Worm (Caenorhabditis elegans) whole organism, mixed stage, embryonic: ENCODE measurements around the gene R13H4.5.

Experiments
- M03D4.4 ChIP-seq: sonication (generic microtip); optimal IDR thresholded peaks from 2 replicates; lab custom pipeline; 2017; ENCODE audit warnings: mild to moderate bottlenecking, missing genetic modification characterization, missing compliant biosample characterization
- bed-3 ChIP-seq: fragments of 200-800 bp; sonication (Bioruptor generic); optimal IDR thresholded peaks from 3 replicates; lab custom pipeline; 2018; ENCODE audit warnings: mild to moderate bottlenecking, missing genetic modification characterization, moderate library complexity, missing compliant biosample characterization
- blmp-1 ChIP-seq: fragments of 150-350 bp; optimal IDR thresholded peaks from 2 replicates; lab custom pipeline; 2014; ENCODE audit warnings: missing biosample characterization, missing genetic modification characterization
- ceh-43 ChIP-seq: fragments of 200-800 bp; sonication (Bioruptor generic); optimal IDR thresholded peaks from 2 replicates; lab custom pipeline; 2018; ENCODE audit warnings: mild to moderate bottlenecking, missing genetic modification characterization, moderate library complexity, missing compliant biosample characterization
- ceh-83 ChIP-seq: fragments of 200-800 bp; sonication (Bioruptor generic); optimal IDR thresholded peaks from 2 replicates; lab custom pipeline; 2018; ENCODE audit warnings: mild to moderate bottlenecking, missing genetic modification characterization, missing compliant biosample characterization
- ces-1 ChIP-seq: fragments of 150-350 bp; optimal IDR thresholded peaks from 2 replicates; lab custom pipeline; 2014; ENCODE audit warnings: missing biosample characterization, missing genetic modification reagents, missing genetic modification characterization
- cnd-1 ChIP-seq: fragments of 200-800 bp; sonication (Bioruptor generic); optimal IDR thresholded peaks from 2 replicates; lab custom pipeline; 2018; ENCODE audit warnings: mild to moderate bottlenecking, missing genetic modification characterization, missing compliant biosample characterization
- drap-1 ChIP-seq: fragments of 200-800 bp; sonication (Bioruptor generic); optimal IDR thresholded peaks from 3 replicates; lab custom pipeline; 2018; ENCODE audit warnings: mild to moderate bottlenecking, missing genetic modification characterization, missing compliant biosample characterization
- elt-1 ChIP-seq: sonication (generic microtip); optimal IDR thresholded peaks from 2 replicates; lab custom pipeline; 2017; ENCODE audit warnings: missing genetic modification characterization, mild to moderate bottlenecking, missing compliant biosample characterization, antibody characterized with exemption, moderate library complexity, borderline replicate concordance; ENCODE audit not compliant: insufficient read depth
- elt-3 ChIP-seq: fragments of 150-350 bp; optimal IDR thresholded peaks from 2 replicates; lab custom pipeline; 2014; ENCODE audit warnings: missing biosample characterization, missing genetic modification characterization
- flh-1 ChIP-seq: fragments of 200-800 bp; sonication (Bioruptor generic); optimal IDR thresholded peaks from 2 replicates; lab custom pipeline; 2018; ENCODE audit warnings: mild to moderate bottlenecking, missing genetic modification characterization, moderate library complexity, missing compliant biosample characterization
- ham-2 ChIP-seq: fragments of 200-800 bp; sonication (Bioruptor generic); optimal IDR thresholded peaks from 2 replicates; lab custom pipeline; 2018; ENCODE audit warnings: mild to moderate bottlenecking, missing genetic modification characterization, missing compliant biosample characterization
- lin-13 ChIP-seq: fragments of 150-350 bp; optimal IDR thresholded peaks from 2 replicates; lab custom pipeline; 2014; ENCODE audit warnings: missing biosample characterization, missing genetic modification characterization
- lin-32 ChIP-seq: fragments of 200-800 bp; sonication (Bioruptor generic); optimal IDR thresholded peaks from 2 replicates; lab custom pipeline; 2018; ENCODE audit warnings: mild to moderate bottlenecking, missing genetic modification characterization, missing compliant biosample characterization
- lsy-2 ChIP-seq: fragments of 150-350 bp; optimal IDR thresholded peaks from 2 replicates; lab custom pipeline; 2014; ENCODE audit warnings: missing biosample characterization, missing genetic modification characterization
- mep-1 ChIP-seq: fragments of 150-350 bp; optimal IDR thresholded peaks from 2 replicates; lab custom pipeline; 2017; ENCODE audit warnings: missing biosample characterization, missing genetic modification reagents, missing genetic modification characterization, inconsistent platforms
- mls-2 ChIP-seq: sonication (generic microtip); optimal IDR thresholded peaks from 2 replicates; lab custom pipeline; 2016; ENCODE audit warnings: mild to moderate bottlenecking, missing genetic modification characterization, moderate library complexity, missing compliant biosample characterization
- nhr-2 ChIP-seq: fragments of 150-350 bp; optimal IDR thresholded peaks from 2 replicates; lab custom pipeline; 2014; ENCODE audit warnings: missing biosample characterization, missing genetic modification characterization
- nhr-237 ChIP-seq: fragments of 150-350 bp; optimal IDR thresholded peaks from 2 replicates; lab custom pipeline; 2014; ENCODE audit warnings: missing biosample characterization, missing genetic modification characterization
- pha-4 ChIP-seq: fragments of 150-350 bp; optimal IDR thresholded peaks from 2 replicates; lab custom pipeline; 2018; ENCODE audit warnings: missing biosample characterization, missing genetic modification reagents, missing genetic modification characterization
- sem-2 ChIP-seq: fragments of 200-800 bp; sonication (Bioruptor generic); optimal IDR thresholded peaks from 2 replicates; lab custom pipeline; 2018; ENCODE audit warnings: mild to moderate bottlenecking, missing genetic modification characterization, missing compliant biosample characterization
- snpc-4 ChIP-seq: fragments of 150-350 bp; optimal IDR thresholded peaks from 2 replicates; lab custom pipeline; 2014; ENCODE audit warnings: missing biosample characterization, missing genetic modification characterization
- sptf-1 ChIP-seq: sonication (generic microtip); optimal IDR thresholded peaks from 2 replicates; lab custom pipeline; 2017; ENCODE audit warnings: mild to moderate bottlenecking, missing genetic modification characterization, moderate library complexity, missing compliant biosample characterization
- tbx-8 ChIP-seq: fragments of 200-800 bp; sonication (Bioruptor generic); optimal IDR thresholded peaks from 2 replicates; lab custom pipeline; 2018; ENCODE audit warnings: mild to moderate bottlenecking, missing genetic modification characterization, moderate library complexity, missing compliant biosample characterization
- unc-120 ChIP-seq: sonication (generic microtip); optimal IDR thresholded peaks from 2 replicates; lab custom pipeline; 2017; ENCODE audit warnings: missing genetic modification characterization, missing compliant biosample characterization; ENCODE audit not compliant: poor library complexity, severe bottlenecking
- unc-39 ChIP-seq: fragments of 150-350 bp; optimal IDR thresholded peaks from 2 replicates; lab custom pipeline; 2014; ENCODE audit warnings: missing biosample characterization, missing genetic modification characterization
- zip-8 ChIP-seq: fragments of 150-350 bp; optimal IDR thresholded peaks from 2 replicates; lab custom pipeline; 2014; ENCODE audit warnings: missing biosample characterization, missing genetic modification characterization
- ztf-11 ChIP-seq: fragments of 150-350 bp; optimal IDR thresholded peaks from 2 replicates; lab custom pipeline; 2014; ENCODE audit warnings: missing biosample characterization, missing genetic modification characterization

Gene R13H4.5

DNA sequence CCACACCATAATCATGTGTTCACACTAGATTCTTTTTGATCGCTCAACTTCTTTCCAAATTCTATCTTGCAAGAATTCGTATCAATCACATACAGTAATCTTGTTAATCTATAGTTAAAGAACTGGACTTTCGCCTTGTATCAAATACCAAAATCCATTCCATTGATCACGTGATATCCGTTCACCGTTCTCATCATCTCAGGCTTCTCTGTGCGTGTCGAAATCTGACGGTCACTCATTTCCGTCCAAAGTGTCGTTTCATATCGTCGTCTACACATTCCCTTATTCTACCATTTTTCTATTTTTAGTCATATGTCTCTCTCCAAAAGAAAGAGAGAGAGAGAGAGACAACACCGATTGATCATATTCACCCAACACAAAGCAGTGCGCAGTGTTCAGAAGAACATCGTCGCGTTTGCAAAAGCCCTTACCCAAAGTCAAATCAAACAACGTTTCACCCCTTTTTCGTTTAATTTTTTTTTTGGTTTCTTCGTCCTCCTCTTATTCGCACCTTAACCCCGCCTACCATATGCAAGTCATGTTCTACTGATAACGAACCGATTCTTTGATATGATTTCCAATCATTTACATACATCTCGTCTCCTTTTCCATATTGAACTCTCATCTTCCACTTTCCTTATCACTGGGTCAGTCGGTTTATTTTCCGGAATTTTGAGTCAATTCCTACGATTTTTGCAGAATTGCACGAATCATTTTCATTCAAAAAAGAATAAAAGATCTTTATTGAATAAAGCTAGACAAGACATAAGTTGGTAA lies 1.2 kb upstream of the R13H4.5 start:
- TF ChIP-seq ztf-11 (no peak), ceh-83 (GFP tag; lab: Kevin White, UChicago) (no peak), snpc-4 (tag; lab: Kevin White, UChicago) (no peak), nhr-2 (no peak), ces-1 (GFP tag; lab: Kevin White, UChicago) (no peak), sptf-1 (no peak), lin-32 (GFP tag; lab: Kevin White, UChicago) (no peak), M03D4.4 (no peak), pha-4 (tag; lab: Kevin White, UChicago) (no peak), nhr-237 (tag; lab: Kevin White, UChicago) (no peak), lsy-2 (tag; lab: Kevin White, UChicago) (no peak), ham-2 (GFP tag; lab: Kevin White, UChicago) (no peak), drap-1 (GFP tag; lab: Kevin White, UChicago) (no peak), blmp-1 (no peak)

ce11 chrV:11861880-11862544 lies 1.5 kb downstream of the R13H4.5 start:
- TF ChIP-seq zip-8 (tag; lab: Kevin White, UChicago): no peak
- no peak for TF ChIP-seq ces-1 (GFP tag; lab: Kevin White, UChicago)
- TF ChIP-seq unc-120 (tag; lab: Kevin White, UChicago): no peak
- no peak for TF ChIP-seq pha-4 (tag; lab: Kevin White, UChicago)
- TF ChIP-seq ham-2 (GFP tag; lab: Kevin White, UChicago): no peak
- no peak for TF ChIP-seq lin-32 (GFP tag; lab: Kevin White, UChicago)
- no peak for TF ChIP-seq M03D4.4
- no peak for TF ChIP-seq mls-2 (tag; lab: Kevin White, UChicago)
- TF ChIP-seq elt-1 (tag; lab: Kevin White, UChicago): no peak
- no peak for TF ChIP-seq mep-1 (tag; lab: Kevin White, UChicago)
- no peak for TF ChIP-seq lin-13 (tag; lab: Kevin White, UChicago)
- TF ChIP-seq sptf-1: no peak
- TF ChIP-seq elt-3 (tag; lab: Kevin White, UChicago): no peak
- TF ChIP-seq cnd-1: no peak
- TF ChIP-seq sem-2 (GFP tag; lab: Kevin White, UChicago): no peak
- no peak for TF ChIP-seq drap-1 (GFP tag; lab: Kevin White, UChicago)

DNA sequence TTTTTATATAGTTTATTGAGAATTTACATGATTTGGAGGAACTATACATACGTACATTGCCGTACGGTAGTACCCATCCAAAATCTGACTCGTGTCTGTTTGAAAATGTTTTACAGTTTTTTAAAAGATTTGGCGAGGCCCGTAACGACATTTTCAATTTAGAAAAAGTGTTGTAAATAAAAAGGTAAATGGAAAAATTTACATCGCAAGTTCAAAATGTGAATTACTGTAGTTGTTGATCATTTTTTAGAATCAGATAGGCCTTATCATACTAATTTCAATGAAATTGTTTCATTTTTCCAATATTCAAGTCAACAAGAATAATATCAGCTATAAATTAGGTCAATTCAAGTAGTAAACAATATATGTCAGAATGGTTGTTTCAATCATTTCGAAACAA lies 2.3 kb downstream of the R13H4.5 start, which contains the start of gene R13H4.6:
Gene R13H4.6, plus strand, starts transcription at position 301 of the 400 bp plus-strand sequence.
- TF ChIP-seq sptf-1 (no peak), mep-1 (tag; lab: Kevin White, UChicago) (no peak), nhr-2 (no peak), snpc-4 (tag; lab: Kevin White, UChicago) (no peak), sem-2 (GFP tag; lab: Kevin White, UChicago) (no peak), ceh-83 (GFP tag; lab: Kevin White, UChicago) (no peak), unc-39 (no peak), lin-13 (tag; lab: Kevin White, UChicago) (no peak), tbx-8 (GFP tag; lab: Kevin White, UChicago) (no peak), elt-1 (tag; lab: Kevin White, UChicago) (no peak), ceh-43 (no peak), M03D4.4 (no peak), pha-4 (tag; lab: Kevin White, UChicago) (no peak), cnd-1 (no peak), bed-3 (GFP tag; lab: Kevin White, UChicago) (no peak), ces-1 (GFP tag; lab: Kevin White, UChicago) (no peak), flh-1 (GFP tag; lab: Kevin White, UChicago) (no peak), elt-3 (tag; lab: Kevin White, UChicago) (no peak), lin-32 (GFP tag; lab: Kevin White, UChicago) (no peak), unc-120 (tag; lab: Kevin White, UChicago) (no peak)

- TF ChIP-seq elt-1 (tag; lab: Kevin White, UChicago) (no peak), mep-1 (tag; lab: Kevin White, UChicago) (no peak), ceh-43 (no peak), sem-2 (GFP tag; lab: Kevin White, UChicago) (no peak), zip-8 (tag; lab: Kevin White, UChicago) (no peak), unc-39 (no peak), lsy-2 (tag; lab: Kevin White, UChicago) (no peak)
Measured at ce11 chrV:11868142-11868541, 7.7 kb downstream of the R13H4.5 start, which contains the start of gene R13H4.7. Gene R13H4.7, minus strand, starts transcription at chrV:11868242.
